Fruit fly (Drosophila melanogaster) whole organism, embryonic: ENCODE results near the gene CG34303.
A peak's percentile ranks its signal among the peaks of the same experiment; 100 is the strongest.

ENCODE experiments used
- Abd-B ChIP-seq: fragments of 200-800 bp; sonication (Bioruptor generic); optimal IDR thresholded peaks from 2 replicates; lab custom pipeline; 2018; ENCODE audit warnings: missing biosample characterization, mild to moderate bottlenecking, missing genetic modification characterization, moderate library complexity
- Atf-2 ChIP-seq: fragments of 200-800 bp; sonication (Bioruptor generic); optimal IDR thresholded peaks from 2 replicates; lab custom pipeline; 2016; ENCODE audit warnings: missing biosample characterization, missing genetic modification characterization
- B-H1 ChIP-seq: fragments of 200-800 bp; sonication (Bioruptor generic); IDR thresholded peaks from 3 replicates; pipeline ENCODE4 v1.3.6; 2022; ENCODE audit warnings: missing biosample characterization, missing genetic modification characterization
- CG10147 ChIP-seq: fragments of 200-800 bp; sonication (Bioruptor generic); optimal IDR thresholded peaks from 2 replicates; lab custom pipeline; 2019; ENCODE audit warnings: missing biosample characterization, mild to moderate bottlenecking, missing genetic modification characterization, moderate library complexity
- CG10209 ChIP-seq: fragments of 200-800 bp; sonication (Bioruptor generic); optimal IDR thresholded peaks from 3 replicates; lab custom pipeline; 2017; ENCODE audit warnings: missing biosample characterization, mild to moderate bottlenecking, missing genetic modification characterization, missing genetic modification reagents
- CG11247 ChIP-seq: fragments of 200-800 bp; sonication (Bioruptor generic); IDR thresholded peaks from 2 replicates; pipeline ENCODE4 v1.3.6; 2022; ENCODE audit warnings: missing biosample characterization, missing genetic modification characterization
- CG12659 ChIP-seq: fragments of 200-800 bp; sonication (Bioruptor generic); optimal IDR thresholded peaks from 3 replicates; lab custom pipeline; 2017; ENCODE audit warnings: mild to moderate bottlenecking, missing biosample characterization, missing genetic modification reagents, missing genetic modification characterization
- CG13424 ChIP-seq: fragments of 200-800 bp; sonication (Bioruptor generic); optimal IDR thresholded peaks from 2 replicates; lab custom pipeline; 2019; ENCODE audit warnings: missing biosample characterization, mild to moderate bottlenecking, missing genetic modification characterization, moderate library complexity
- CG14014 ChIP-seq: fragments of 200-800 bp; sonication (Bioruptor generic); IDR thresholded peaks from 2 replicates; pipeline ENCODE4 v1.3.6; 2022; ENCODE audit warnings: missing biosample characterization, missing genetic modification characterization
- CG14667 ChIP-seq: fragments of 200-800 bp; sonication (Bioruptor generic); IDR thresholded peaks from 2 replicates; pipeline ENCODE4 v1.3.6; 2022; ENCODE audit warnings: missing biosample characterization, missing genetic modification characterization
- CG14860 ChIP-seq: fragments of 200-800 bp; sonication (Bioruptor generic); IDR thresholded peaks from 3 replicates; pipeline ENCODE4 v1.3.6; 2022; ENCODE audit warnings: missing biosample characterization, missing genetic modification characterization; ENCODE audit not compliant: partially characterized antibody
- CG16813 ChIP-seq: fragments of 200-800 bp; sonication (Bioruptor generic); IDR thresholded peaks from 3 replicates; pipeline ENCODE4 v1.3.6; 2022; ENCODE audit warnings: missing biosample characterization, missing genetic modification characterization; ENCODE audit not compliant: partially characterized antibody
- CG17361 ChIP-seq: fragments of 200-800 bp; sonication (Bioruptor generic); IDR thresholded peaks from 3 replicates; pipeline ENCODE4 v1.3.6; 2022; ENCODE audit warnings: missing biosample characterization, missing genetic modification characterization
- CG18599 ChIP-seq: fragments of 200-800 bp; sonication (Bioruptor generic); optimal IDR thresholded peaks from 3 replicates; lab custom pipeline; 2017; ENCODE audit warnings: missing biosample characterization, missing genetic modification characterization, mild to moderate bottlenecking, moderate library complexity, missing genetic modification reagents
- CG18764 ChIP-seq: fragments of 200-800 bp; sonication (Bioruptor generic); optimal IDR thresholded peaks from 3 replicates; lab custom pipeline; 2016; ENCODE audit warnings: missing biosample characterization, missing genetic modification characterization
- CG2712 ChIP-seq: fragments of 200-800 bp; optimal IDR thresholded peaks from 3 replicates; lab custom pipeline; 2019; ENCODE audit warnings: missing biosample characterization, mild to moderate bottlenecking, missing genetic modification characterization, moderate library complexity
- CG31441 ChIP-seq: fragments of 200-800 bp; sonication (Bioruptor generic); IDR thresholded peaks from 2 replicates; pipeline ENCODE4 v1.3.6; 2022; ENCODE audit warnings: missing biosample characterization, missing genetic modification characterization
- CG4282 ChIP-seq: fragments of 200-800 bp; sonication (Bioruptor generic); optimal IDR thresholded peaks from 2 replicates; lab custom pipeline; 2016; ENCODE audit warnings: missing biosample characterization, missing genetic modification characterization
- CG6791 ChIP-seq: fragments of 200-800 bp; sonication (Bioruptor generic); IDR thresholded peaks from 3 replicates; pipeline ENCODE4 v1.3.6; 2022; ENCODE audit warnings: missing biosample characterization, missing genetic modification characterization; ENCODE audit not compliant: partially characterized antibody
- CG8290 ChIP-seq, 3 experiments: fragments of 200-800 bp; sonication (Bioruptor generic); optimal IDR thresholded peaks; 2 replicates each; lab custom pipeline; 2016 to 2019; ENCODE audit warnings: missing biosample characterization in 3 of 3, missing genetic modification characterization in 3 of 3, mild to moderate bottlenecking in 2 of 3, moderate library complexity in 1 of 3
- CG9437 ChIP-seq: fragments of 200-800 bp; sonication (Bioruptor generic); optimal IDR thresholded peaks from 2 replicates; lab custom pipeline; 2018; ENCODE audit warnings: missing biosample characterization, mild to moderate bottlenecking, missing genetic modification characterization
- CG9609 ChIP-seq: fragments of 200-800 bp; sonication (Bioruptor generic); optimal IDR thresholded peaks from 3 replicates; lab custom pipeline; 2016; ENCODE audit warnings: missing biosample characterization, missing genetic modification characterization
- CoRest ChIP-seq: fragments of 200-800 bp; sonication (Bioruptor generic); optimal IDR thresholded peaks from 3 replicates; lab custom pipeline; 2018; ENCODE audit warnings: missing biosample characterization, mild to moderate bottlenecking, missing genetic modification characterization, moderate library complexity
- D19A ChIP-seq: fragments of 200-800 bp; optimal IDR thresholded peaks from 3 replicates; lab custom pipeline; 2019; ENCODE audit warnings: missing biosample characterization, mild to moderate bottlenecking, missing genetic modification characterization, moderate library complexity
- Gsc ChIP-seq: fragments of 200-800 bp; sonication (Bioruptor generic); IDR thresholded peaks from 2 replicates; pipeline ENCODE4 v1.3.6; 2022; ENCODE audit warnings: missing biosample characterization, missing genetic modification characterization
- HLH4C ChIP-seq: fragments of 200-800 bp; sonication (Bioruptor generic); IDR thresholded peaks from 3 replicates; pipeline ENCODE4 v1.3.6; 2022; ENCODE audit warnings: missing biosample characterization, missing genetic modification characterization; ENCODE audit not compliant: partially characterized antibody
- Hr51 ChIP-seq, 2 experiments: fragments of 200-800 bp; sonication (Bioruptor generic); optimal IDR thresholded peaks; 2 replicates in 1 of 2; 3 replicates in 1 of 2; lab custom pipeline; 2016 to 2018; ENCODE audit warnings: missing biosample characterization in 2 of 2, missing genetic modification characterization in 2 of 2, mild to moderate bottlenecking in 1 of 2, moderate library complexity in 1 of 2
- Med ChIP-seq: fragments of 200-800 bp; sonication (Bioruptor generic); peaks from one replicate; lab custom pipeline; 2016; ENCODE audit warnings: missing biosample characterization, missing genetic modification characterization, mild to moderate bottlenecking, inconsistent platforms, moderate library complexity
- Rfx ChIP-seq: fragments of 200-800 bp; sonication (Bioruptor generic); IDR thresholded peaks from 2 replicates; pipeline ENCODE4 v1.3.6; 2022; ENCODE audit warnings: missing biosample characterization, missing genetic modification characterization
- Scr ChIP-seq: fragments of 200-800 bp; sonication (Bioruptor generic); IDR thresholded peaks from 2 replicates; pipeline ENCODE4 v1.3.6; 2022; ENCODE audit warnings: missing biosample characterization, missing genetic modification characterization; ENCODE audit not compliant: partially characterized antibody
- Sox100B ChIP-seq: fragments of 200-800 bp; sonication (Bioruptor generic); optimal IDR thresholded peaks from 3 replicates; lab custom pipeline; 2018; ENCODE audit warnings: missing biosample characterization, mild to moderate bottlenecking, missing genetic modification characterization
- Tbp ChIP-seq: fragments of >200 bp; optimal IDR thresholded peaks from 2 replicates; lab custom pipeline; 2018; ENCODE audit warnings: missing biosample characterization, missing genetic modification characterization
- cg ChIP-seq: fragments of 200-800 bp; sonication (Bioruptor generic); optimal IDR thresholded peaks from 3 replicates; lab custom pipeline; 2019; ENCODE audit warnings: missing biosample characterization, mild to moderate bottlenecking, missing genetic modification characterization, moderate library complexity
- cwo ChIP-seq: fragments of 200-800 bp; sonication (Bioruptor generic); optimal IDR thresholded peaks from 3 replicates; lab custom pipeline; 2017; ENCODE audit warnings: missing biosample characterization, missing genetic modification characterization, mild to moderate bottlenecking, moderate library complexity, missing genetic modification reagents
- ewg ChIP-seq: fragments of 200-800 bp; sonication (Bioruptor generic); optimal IDR thresholded peaks from 3 replicates; lab custom pipeline; 2017; ENCODE audit warnings: mild to moderate bottlenecking, missing biosample characterization, missing genetic modification reagents, missing genetic modification characterization
- lab ChIP-seq: fragments of 200-800 bp; sonication (Bioruptor generic); optimal IDR thresholded peaks from 3 replicates; lab custom pipeline; 2017; ENCODE audit warnings: missing biosample characterization, missing genetic modification characterization, mild to moderate bottlenecking, moderate library complexity, missing genetic modification reagents
- nerfin-2 ChIP-seq: fragments of 200-800 bp; sonication (Bioruptor generic); IDR thresholded peaks from 2 replicates; pipeline ENCODE4 v1.3.6; 2022; ENCODE audit warnings: missing biosample characterization, missing genetic modification characterization; ENCODE audit not compliant: partially characterized antibody
- oc ChIP-seq: fragments of 200-800 bp; sonication (Bioruptor generic); optimal IDR thresholded peaks from 2 replicates; lab custom pipeline; 2018; ENCODE audit warnings: missing biosample characterization, mild to moderate bottlenecking, missing genetic modification characterization, moderate library complexity
- org-1 ChIP-seq: fragments of 200-800 bp; sonication (Bioruptor generic); optimal IDR thresholded peaks from 2 replicates; lab custom pipeline; 2017; ENCODE audit warnings: missing biosample characterization, missing genetic modification characterization
- sens ChIP-seq: fragments of 200-800 bp; sonication (Bioruptor generic); peaks from one replicate; lab custom pipeline; 2016; ENCODE audit warnings: missing biosample characterization, missing genetic modification characterization
- stwl ChIP-seq: fragments of 200-800 bp; sonication (Bioruptor generic); optimal IDR thresholded peaks from 3 replicates; lab custom pipeline; 2018; ENCODE audit warnings: missing biosample characterization, mild to moderate bottlenecking, missing genetic modification characterization, moderate library complexity
- tgo ChIP-seq: fragments of 200-800 bp; sonication (Bioruptor generic); IDR thresholded peaks from 3 replicates; pipeline ENCODE4 v1.3.6; 2022; ENCODE audit warnings: missing biosample characterization, missing genetic modification characterization
- vvl ChIP-seq: fragments of 200-800 bp; sonication (Bioruptor generic); IDR thresholded peaks from 2 replicates; pipeline ENCODE4 v1.3.6; 2022; ENCODE audit warnings: missing biosample characterization, missing genetic modification characterization
- z ChIP-seq: fragments of 200-800 bp; sonication (Bioruptor generic); IDR thresholded peaks from 3 replicates; pipeline ENCODE4 v1.3.6; 2022; ENCODE audit warnings: missing biosample characterization, missing genetic modification characterization
- zf30C ChIP-seq: fragments of 200-800 bp; sonication (Bioruptor generic); optimal IDR thresholded peaks from 3 replicates; lab custom pipeline; 2018; ENCODE audit warnings: missing biosample characterization, mild to moderate bottlenecking, missing genetic modification characterization

CG34303 gene

DNA sequence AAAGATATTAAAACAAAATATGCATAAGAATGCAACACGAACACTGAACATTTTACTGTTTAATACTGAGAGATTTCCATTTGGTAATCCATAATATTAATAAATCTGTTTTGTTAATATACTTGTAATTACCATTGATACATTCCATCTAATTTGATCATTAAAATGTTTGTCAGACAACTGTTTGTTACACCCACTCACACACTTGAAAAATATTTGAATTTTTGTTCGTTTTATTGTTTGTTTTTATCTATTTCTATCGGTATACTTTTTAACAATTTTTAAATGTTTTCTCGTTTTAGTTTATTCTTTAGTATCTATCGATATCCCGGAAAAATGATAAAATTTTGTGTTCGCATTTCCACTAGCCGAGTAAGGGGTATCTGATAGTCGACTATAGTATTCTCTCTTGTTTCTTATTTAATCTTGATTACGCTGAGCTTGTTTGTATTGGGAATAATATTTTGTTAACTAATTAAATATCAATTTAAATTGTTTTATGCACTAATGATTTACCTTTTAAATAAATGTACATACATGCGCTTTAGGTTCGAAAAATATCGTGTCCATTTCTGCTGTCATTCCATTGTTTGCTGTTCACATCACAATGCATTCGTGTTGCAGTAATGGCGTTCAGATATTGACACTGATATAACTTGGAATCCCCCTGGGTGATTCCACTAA lies at the start of gene CG34303:
CG34303 (minus strand) TSS at position 51 of the 684 bp plus-strand sequence.
- no peak for TF ChIP-seq Tbp (GFP tag; lab: Kevin White, UChicago)
- no peak for TF ChIP-seq CG4282 (GFP tag; lab: Kevin White, UChicago)
- peak; percentile 40 for TF ChIP-seq nerfin-2 (GFP tag; lab: Robert Waterston, UW)
- no peak for TF ChIP-seq org-1 (GFP tag; lab: Kevin White, UChicago)
- no peak for TF ChIP-seq Gsc
- peak; percentile 67 for TF ChIP-seq CG14860 (GFP tag; lab: Robert Waterston, UW)
- no peak for TF ChIP-seq CG18764 (GFP tag; lab: Kevin White, UChicago)
- TF ChIP-seq Scr: peak; percentile 29
- TF ChIP-seq CG16813 (GFP tag; lab: Robert Waterston, UW): peak; percentile 56; the same call in 2 of the 3 replicates
- TF ChIP-seq HLH4C: peak; percentile 69
- TF ChIP-seq sens (GFP tag; lab: Kevin White, UChicago): peak; percentile 51

DNA sequence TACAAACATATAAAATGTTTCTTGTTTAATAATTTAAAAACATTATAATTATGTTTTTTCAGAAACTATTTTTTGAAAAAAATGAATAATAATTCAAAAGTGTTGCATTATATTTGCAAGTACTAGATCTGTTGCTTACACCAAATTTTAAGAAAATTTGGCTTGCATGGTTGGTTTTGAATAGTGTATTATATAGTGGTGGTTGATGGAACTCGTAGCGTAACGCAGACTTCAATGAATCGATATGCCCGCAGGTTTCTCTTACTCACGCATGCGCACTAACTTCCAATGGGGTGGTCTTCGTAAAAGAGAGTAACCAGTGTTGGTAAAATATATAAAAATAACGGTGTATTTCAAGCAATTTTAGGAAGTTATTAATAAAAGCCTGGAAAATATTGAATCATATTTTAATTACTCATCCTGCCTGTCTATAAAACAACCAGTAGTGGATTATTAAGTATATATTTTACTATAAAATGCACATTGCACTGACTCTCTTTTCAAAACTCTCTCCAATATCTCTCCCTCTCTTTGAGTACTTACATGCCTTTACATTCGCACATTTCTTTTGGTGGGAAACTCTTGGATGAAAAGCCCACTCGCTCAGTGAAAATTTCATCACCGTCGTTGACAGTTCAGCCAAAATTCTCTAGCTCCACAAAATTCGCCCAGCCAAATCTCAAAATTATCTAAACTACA lies 38.6 kb upstream of the CG34303 start, which contains the start of gene Syn:
Syn (plus strand) TSS at position 606 of the 699 bp plus-strand sequence.
- TF ChIP-seq CG31441 (GFP tag; lab: Robert Waterston, UW) (peak; percentile 17; the same call in 1 of the 2 replicates), D19A (tag; lab: Kevin White, UChicago) (peak; percentile 73), CG2712 (peak; percentile 24), CG17361 (GFP tag; lab: Robert Waterston, UW) (peak; percentile 33; the same call in 1 of the 3 replicates), CG18599 (GFP tag; lab: Kevin White, UChicago) (peak; percentile 33), ewg (GFP tag; lab: Kevin White, UChicago) (peak; percentile 90), CG9437 (GFP tag; lab: Kevin White, UChicago) (peak; percentile 44), CG12659 (GFP tag; lab: Kevin White, UChicago) (peak; percentile 9), CG13424 (peak; percentile 46), Hr51 (GFP tag; optimal IDR thresholded peaks at IDR 0.05; lab: Kevin White, UChicago) (peak in 1 of 2 experiments; percentile 62), CoRest (tag; lab: Kevin White, UChicago) (peak; percentile 25), tgo (no peak), vvl (GFP tag; lab: Robert Waterston, UW) (0 out of 2 replicates have a peak, but pooled peaks have one; percentile 19), cg (GFP tag; lab: Kevin White, UChicago) (no peak), zf30C (GFP tag; lab: Kevin White, UChicago) (peak; percentile 47), CG14667 (GFP tag; lab: Robert Waterston, UW) (no peak), HLH4C (no peak), cwo (GFP tag; lab: Kevin White, UChicago) (peak; percentile 6), CG9609 (GFP tag; lab: Kevin White, UChicago) (no peak), lab (peak; percentile 28), CG14014 (no peak), z (GFP tag; lab: Robert Waterston, UW) (no peak), Atf-2 (GFP tag; lab: Kevin White, UChicago) (no peak), stwl (tag; lab: Kevin White, UChicago) (peak; percentile 70), Abd-B (GFP tag; lab: Kevin White, UChicago) (no peak), CG10209 (no peak), Sox100B (GFP tag; lab: Kevin White, UChicago) (peak; percentile 24), CG6791 (GFP tag; lab: Robert Waterston, UW) (no peak), Med (GFP tag; lab: Kevin White, UChicago) (peak; percentile 56), Rfx (GFP tag; lab: Robert Waterston, UW) (0 out of 2 replicates have a peak, but pooled peaks have one; percentile 8), CG10147 (GFP tag; lab: Kevin White, UChicago) (peak; percentile 1), B-H1 (GFP tag; lab: Robert Waterston, UW) (no peak), CG11247 (GFP tag; lab: Robert Waterston, UW) (no peak), oc (no peak), CG8290 (GFP tag; optimal IDR thresholded peaks at IDR 0.05; lab: Kevin White, UChicago) (no peak), CG8290 (tag; optimal IDR thresholded peaks at IDR 0.05; lab: Kevin White, UChicago) (peak in 1 of 2 experiments; percentile 20)
